Worm (Caenorhabditis elegans) whole organism, L4/young adult: ENCODE data around the gene F21C10.1.

Source experiments
- W03F9.2 ChIP-seq: fragments of 150-350 bp; optimal IDR thresholded peaks from 2 replicates; lab custom pipeline; 2014; ENCODE audit warnings: missing biosample characterization, missing genetic modification characterization
- dao-5 ChIP-seq: sonication (generic microtip); optimal IDR thresholded peaks from 2 replicates; lab custom pipeline; 2016; ENCODE audit warnings: missing genotype, missing genetic modification characterization, moderate library complexity, missing compliant biosample characterization
- him-1 ChIP-seq: sonication (generic microtip); optimal IDR thresholded peaks from 2 replicates; lab custom pipeline; 2016; ENCODE audit warnings: missing genotype, missing genetic modification reagents, missing genetic modification characterization, missing compliant biosample characterization

F21C10.1 gene

ce11 chrV:9132043-9132442 is at the start of gene F21C10.1:
F21C10.1 (plus strand) TSS chrV:9132343.
- no peak for TF ChIP-seq W03F9.2 (tag; lab: Kevin White, UChicago)

ce11 chrV:9082350-9082749 is 49.8 kb upstream of the F21C10.1 start:
- no peak for TF ChIP-seq him-1 (tag; lab: Kevin White, UChicago)
- TF ChIP-seq W03F9.2 (tag; lab: Kevin White, UChicago), result no peak
- TF ChIP-seq dao-5 (tag; lab: Kevin White, UChicago), result no peak

- TF ChIP-seq W03F9.2 (tag; lab: Kevin White, UChicago), result no peak
- no peak for TF ChIP-seq dao-5 (tag; lab: Kevin White, UChicago)
- no peak for TF ChIP-seq him-1 (tag; lab: Kevin White, UChicago)
Measured at ce11 chrV:9084252-9084651, 47.9 kb upstream of the F21C10.1 start.

ce11 chrV:9085845-9086244 is 46.3 kb upstream of the F21C10.1 start:
- no peak for TF ChIP-seq dao-5 (tag; lab: Kevin White, UChicago)
- no peak for TF ChIP-seq W03F9.2 (tag; lab: Kevin White, UChicago)
- no peak for TF ChIP-seq him-1 (tag; lab: Kevin White, UChicago)

- no peak for TF ChIP-seq dao-5 (tag; lab: Kevin White, UChicago)
- TF ChIP-seq W03F9.2 (tag; lab: Kevin White, UChicago), result no peak
- TF ChIP-seq him-1 (tag; lab: Kevin White, UChicago), result no peak
Measured at ce11 chrV:9088758-9089157, 43.4 kb upstream of the F21C10.1 start.

ce11 chrV:9092209-9092608 is 39.9 kb upstream of the F21C10.1 start, which contains the start of gene T27E4.1:
T27E4.1 (plus strand) TSS chrV:9092345.
- TF ChIP-seq him-1 (tag; lab: Kevin White, UChicago), result no peak
- no peak for TF ChIP-seq W03F9.2 (tag; lab: Kevin White, UChicago)
- no peak for TF ChIP-seq dao-5 (tag; lab: Kevin White, UChicago)

- TF ChIP-seq W03F9.2 (tag; lab: Kevin White, UChicago), result no peak
- no peak for TF ChIP-seq dao-5 (tag; lab: Kevin White, UChicago)
- TF ChIP-seq him-1 (tag; lab: Kevin White, UChicago), result no peak
Measured at ce11 chrV:9094060-9094628, 38.0 kb upstream of the F21C10.1 start.

- no peak for TF ChIP-seq W03F9.2 (tag; lab: Kevin White, UChicago)
- TF ChIP-seq dao-5 (tag; lab: Kevin White, UChicago), result no peak
Measured at ce11 chrV:9094976-9095375, 37.2 kb upstream of the F21C10.1 start.

ce11 chrV:9095613-9096317 is 36.4 kb upstream of the F21C10.1 start, which contains the start of gene F21C10.10:
F21C10.10 (plus strand) TSS chrV:9096267.
- TF ChIP-seq him-1 (tag; lab: Kevin White, UChicago) (no peak), W03F9.2 (tag; lab: Kevin White, UChicago) (peak; percentile 32)

- no peak for TF ChIP-seq dao-5 (tag; lab: Kevin White, UChicago)
- no peak for TF ChIP-seq him-1 (tag; lab: Kevin White, UChicago)
- no peak for TF ChIP-seq W03F9.2 (tag; lab: Kevin White, UChicago)
Measured at ce11 chrV:9096674-9097073, 35.5 kb upstream of the F21C10.1 start.

- no peak for TF ChIP-seq W03F9.2 (tag; lab: Kevin White, UChicago)
- no peak for TF ChIP-seq him-1 (tag; lab: Kevin White, UChicago)
- TF ChIP-seq dao-5 (tag; lab: Kevin White, UChicago), result no peak
Measured at ce11 chrV:9097213-9097612, 34.9 kb upstream of the F21C10.1 start.

ce11 chrV:9098280-9098973 is 33.7 kb upstream of the F21C10.1 start, which contains the start of gene F21C10.9:
F21C10.9 (minus strand) TSS chrV:9098696.
- TF ChIP-seq W03F9.2 (tag; lab: Kevin White, UChicago) (no peak), dao-5 (tag; lab: Kevin White, UChicago) (no peak)

ce11 chrV:9101062-9101461 is 31.1 kb upstream of the F21C10.1 start, which contains the start of gene frpr-6:
frpr-6 (minus strand) TSS chrV:9101162.
- TF ChIP-seq him-1 (tag; lab: Kevin White, UChicago), result no peak
- no peak for TF ChIP-seq dao-5 (tag; lab: Kevin White, UChicago)
- TF ChIP-seq W03F9.2 (tag; lab: Kevin White, UChicago), result no peak
